Worm (Caenorhabditis elegans) whole organism, mixed stage, embryonic: Measurements from ENCODE around the gene R160.5.

Experiments used
- bed-3 ChIP-seq: fragments of 200-800 bp; sonication (Bioruptor generic); optimal IDR thresholded peaks from 3 replicates; lab custom pipeline; 2018; ENCODE audit warnings: mild to moderate bottlenecking, missing genetic modification characterization, moderate library complexity, missing compliant biosample characterization
- ceh-83 ChIP-seq: fragments of 200-800 bp; sonication (Bioruptor generic); optimal IDR thresholded peaks from 2 replicates; lab custom pipeline; 2018; ENCODE audit warnings: mild to moderate bottlenecking, missing genetic modification characterization, missing compliant biosample characterization
- ces-1 ChIP-seq: fragments of 150-350 bp; optimal IDR thresholded peaks from 2 replicates; lab custom pipeline; 2014; ENCODE audit warnings: missing biosample characterization, missing genetic modification reagents, missing genetic modification characterization
- elt-1 ChIP-seq: sonication (generic microtip); optimal IDR thresholded peaks from 2 replicates; lab custom pipeline; 2017; ENCODE audit warnings: missing genetic modification characterization, mild to moderate bottlenecking, missing compliant biosample characterization, antibody characterized with exemption, moderate library complexity, borderline replicate concordance; ENCODE audit not compliant: insufficient read depth
- lsy-2 ChIP-seq: fragments of 150-350 bp; optimal IDR thresholded peaks from 2 replicates; lab custom pipeline; 2014; ENCODE audit warnings: missing biosample characterization, missing genetic modification characterization
- nhr-12 ChIP-seq: fragments of 150-350 bp; optimal IDR thresholded peaks from 2 replicates; lab custom pipeline; 2014; ENCODE audit warnings: missing biosample characterization, missing genetic modification characterization
- nhr-28 ChIP-seq: fragments of 150-350 bp; optimal IDR thresholded peaks from 2 replicates; lab custom pipeline; 2014; ENCODE audit warnings: missing biosample characterization, missing genetic modification characterization
- snpc-4 ChIP-seq: fragments of 150-350 bp; optimal IDR thresholded peaks from 2 replicates; lab custom pipeline; 2014; ENCODE audit warnings: missing biosample characterization, missing genetic modification characterization
- unc-62 ChIP-seq: fragments of 150-350 bp; optimal IDR thresholded peaks from 2 replicates; lab custom pipeline; 2014; ENCODE audit warnings: missing biosample characterization, missing genetic modification reagents, missing genetic modification characterization
- ztf-11 ChIP-seq: fragments of 150-350 bp; optimal IDR thresholded peaks from 2 replicates; lab custom pipeline; 2014; ENCODE audit warnings: missing biosample characterization, missing genetic modification characterization

ce11 chrX:4391680-4392079, 21.0 kb upstream of the R160.5 start:
- TF ChIP-seq ceh-83 (GFP tag; lab: Kevin White, UChicago) (no peak), unc-62 (GFP tag; lab: Kevin White, UChicago) (no peak), lsy-2 (no peak), ces-1 (GFP tag; lab: Kevin White, UChicago) (peak; percentile 25), elt-1 (no peak), snpc-4 (tag; lab: Kevin White, UChicago) (no peak), nhr-28 (tag; lab: Kevin White, UChicago) (no peak), ztf-11 (tag; lab: Kevin White, UChicago) (no peak), nhr-12 (tag; lab: Kevin White, UChicago) (no peak), bed-3 (GFP tag; lab: Kevin White, UChicago) (no peak)
